Worm (Caenorhabditis elegans): ENCODE results near the gene ncam-1.

DNA sequence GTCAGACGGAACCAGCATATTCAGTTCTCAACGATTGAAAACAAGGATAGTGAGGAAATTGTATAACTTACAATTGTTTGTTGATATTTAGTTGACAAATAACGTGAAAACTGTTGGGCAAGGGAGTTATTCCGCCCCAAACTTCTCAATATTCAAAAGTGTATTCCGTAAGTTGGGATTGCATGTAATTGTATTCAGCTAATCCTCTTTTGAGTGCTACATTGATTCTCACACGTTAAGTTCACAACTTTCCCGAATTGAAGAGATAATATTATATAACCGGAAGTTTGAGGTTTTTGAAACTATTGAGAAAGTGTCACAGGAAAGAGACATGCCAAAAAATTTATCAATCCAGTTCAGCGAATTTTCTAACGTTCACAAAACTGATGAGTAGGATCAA is 36.9 kb upstream of the ncam-1 start, which contains the start of gene ifc-2:
- TF ChIP-seq flt-1 (GFP tag; IDR thresholded peaks at IDR 0.05), result no peak
- TF ChIP-seq ztf-23 (GFP tag; IDR thresholded peaks at IDR 0.05), result no peak
- TF ChIP-seq ref-1 (GFP tag; conservative IDR thresholded peaks at IDR 0.05), result no peak
- TF ChIP-seq ztf-29 (GFP tag; IDR thresholded peaks at IDR 0.05), result no peak
